Fruit fly (Drosophila melanogaster) whole organism, embryonic: ENCODE data around the gene melt.

ENCODE experiments used
- Abd-B ChIP-seq: fragments of 200-800 bp; sonication (Bioruptor generic); optimal IDR thresholded peaks from 2 replicates; lab custom pipeline; 2018; ENCODE audit warnings: missing biosample characterization, mild to moderate bottlenecking, missing genetic modification characterization, moderate library complexity
- C15 ChIP-seq: fragments of 200-800 bp; sonication (Bioruptor generic); IDR thresholded peaks from 3 replicates; pipeline ENCODE4 v1.3.6; 2022; ENCODE audit warnings: missing biosample characterization, missing genetic modification characterization
- CG10267 ChIP-seq: fragments of 200-800 bp; sonication (Bioruptor generic); optimal IDR thresholded peaks from 2 replicates; lab custom pipeline; 2018; ENCODE audit warnings: missing biosample characterization, mild to moderate bottlenecking, missing genetic modification characterization, moderate library complexity
- CG12744 ChIP-seq: fragments of 200-800 bp; sonication (Bioruptor generic); optimal IDR thresholded peaks from 2 replicates; lab custom pipeline; 2016; ENCODE audit warnings: missing biosample characterization, missing genetic modification characterization
- CG14710 ChIP-seq: fragments of 200-800 bp; sonication (Bioruptor generic); optimal IDR thresholded peaks from 3 replicates; lab custom pipeline; 2019; ENCODE audit warnings: missing biosample characterization, mild to moderate bottlenecking, missing genetic modification characterization, moderate library complexity
- CG16813 ChIP-seq: fragments of 200-800 bp; sonication (Bioruptor generic); IDR thresholded peaks from 3 replicates; pipeline ENCODE4 v1.3.6; 2022; ENCODE audit warnings: missing biosample characterization, missing genetic modification characterization; ENCODE audit not compliant: partially characterized antibody
- CG17328 ChIP-seq: fragments of 200-800 bp; sonication (Bioruptor generic); IDR thresholded peaks from 2 replicates; pipeline ENCODE4 v1.3.6; 2022; ENCODE audit warnings: missing biosample characterization, missing genetic modification characterization
- CG17612 ChIP-seq: fragments of 200-800 bp; sonication (Bioruptor generic); IDR thresholded peaks from 2 replicates; pipeline ENCODE4 v1.3.6; 2022; ENCODE audit warnings: missing biosample characterization, missing genetic modification characterization
- CG17829 ChIP-seq: fragments of 200-800 bp; optimal IDR thresholded peaks from 2 replicates; lab custom pipeline; 2019; ENCODE audit warnings: missing biosample characterization, mild to moderate bottlenecking, missing genetic modification characterization, moderate library complexity
- CG18619 ChIP-seq: fragments of 200-800 bp; sonication (Bioruptor generic); optimal IDR thresholded peaks from 3 replicates; lab custom pipeline; 2017; ENCODE audit warnings: missing biosample characterization, mild to moderate bottlenecking, missing genetic modification characterization
- CG3995 ChIP-seq: fragments of 200-800 bp; sonication (Bioruptor generic); optimal IDR thresholded peaks from 3 replicates; lab custom pipeline; 2016; ENCODE audit warnings: missing biosample characterization, missing genetic modification characterization
- CG4854 ChIP-seq: fragments of 200-800 bp; sonication (Bioruptor generic); optimal IDR thresholded peaks from 2 replicates; lab custom pipeline; 2016; ENCODE audit warnings: missing biosample characterization, missing genetic modification characterization, inconsistent platforms
- CG8388 ChIP-seq: fragments of 200-800 bp; sonication (Bioruptor generic); optimal IDR thresholded peaks from 2 replicates; lab custom pipeline; 2019; ENCODE audit warnings: missing biosample characterization, mild to moderate bottlenecking, missing genetic modification characterization, moderate library complexity
- CG9932 ChIP-seq: fragments of 200-800 bp; sonication (Bioruptor generic); IDR thresholded peaks from 2 replicates; pipeline ENCODE4 v1.3.6; 2022; ENCODE audit warnings: missing biosample characterization, missing genetic modification characterization
- CHES-1-like ChIP-seq: fragments of 200-800 bp; sonication (Bioruptor generic); optimal IDR thresholded peaks from 2 replicates; lab custom pipeline; 2016; ENCODE audit warnings: missing biosample characterization, missing genetic modification characterization
- Dref ChIP-seq: fragments of 200-800 bp; sonication (Bioruptor generic); IDR thresholded peaks from 2 replicates; pipeline ENCODE4 v1.3.6; 2022; ENCODE audit warnings: missing biosample characterization, missing genetic modification characterization
- E2f2 ChIP-seq: fragments of 200-800 bp; sonication (Bioruptor generic); IDR thresholded peaks from 2 replicates; pipeline ENCODE4 v1.3.6; 2022; ENCODE audit warnings: missing biosample characterization, missing genetic modification characterization
- ERR ChIP-seq: fragments of 200-800 bp; sonication (Bioruptor generic); optimal IDR thresholded peaks from 2 replicates; lab custom pipeline; 2016; ENCODE audit warnings: missing biosample characterization, missing genetic modification characterization
- Elba2 ChIP-seq: fragments of 200-800 bp; sonication (Bioruptor generic); optimal IDR thresholded peaks from 3 replicates; lab custom pipeline; 2016; ENCODE audit warnings: missing biosample characterization, missing genetic modification characterization
- Jarid2 ChIP-seq: fragments of 200-800 bp; sonication (Bioruptor generic); optimal IDR thresholded peaks from 3 replicates; lab custom pipeline; 2017; ENCODE audit warnings: mild to moderate bottlenecking, missing biosample characterization, missing genetic modification reagents, missing genetic modification characterization
- Lim3 ChIP-seq: fragments of 200-800 bp; sonication (Bioruptor generic); IDR thresholded peaks from 2 replicates; pipeline ENCODE4 v1.3.6; 2022; ENCODE audit warnings: missing biosample characterization, missing genetic modification characterization
- Lpt ChIP-seq: fragments of >200 bp; optimal IDR thresholded peaks from 2 replicates; lab custom pipeline; 2018; ENCODE audit warnings: missing biosample characterization, missing genetic modification characterization
- MESR4 ChIP-seq: fragments of 200-800 bp; sonication (Bioruptor generic); optimal IDR thresholded peaks from 2 replicates; lab custom pipeline; 2018; ENCODE audit warnings: missing biosample characterization, mild to moderate bottlenecking, missing genetic modification characterization, moderate library complexity
- NFAT ChIP-seq: fragments of 200-800 bp; sonication (Bioruptor generic); IDR thresholded peaks from 2 replicates; pipeline ENCODE4 v1.3.6; 2022; ENCODE audit warnings: missing biosample characterization, missing genetic modification characterization
- Side ChIP-seq: fragments of 200-800 bp; sonication (Bioruptor generic); optimal IDR thresholded peaks from 2 replicates; lab custom pipeline; 2016; ENCODE audit warnings: missing biosample characterization, missing genetic modification characterization
- Spps ChIP-seq: fragments of 200-800 bp; sonication (Bioruptor generic); optimal IDR thresholded peaks from 2 replicates; lab custom pipeline; 2018; ENCODE audit warnings: missing biosample characterization, mild to moderate bottlenecking, missing genetic modification characterization
- Taf1 ChIP-seq: fragments of 200-800 bp; sonication (Bioruptor generic); IDR thresholded peaks from 2 replicates; pipeline ENCODE4 v1.3.6; 2022; ENCODE audit warnings: missing biosample characterization, missing genetic modification characterization
- Trl ChIP-seq, 3 experiments: fragments of >200 bp in 2 of 3; fragments of 200-800 bp in 1 of 3; sonication (Bioruptor generic) in 1 of 3; optimal IDR thresholded peaks; 2 replicates in 1 of 3; 3 replicates in 2 of 3; lab custom pipeline; 2016 to 2017; ENCODE audit warnings: missing biosample characterization in 1 of 3, missing genetic modification characterization in 1 of 3
- Usf ChIP-seq: fragments of 200-800 bp; sonication (Bioruptor generic); optimal IDR thresholded peaks from 2 replicates; lab custom pipeline; 2017; ENCODE audit warnings: missing genotype, missing biosample characterization, missing genetic modification characterization
- ac ChIP-seq: fragments of 200-800 bp; sonication (Bioruptor generic); optimal IDR thresholded peaks from 3 replicates; lab custom pipeline; 2017; ENCODE audit warnings: missing biosample characterization, mild to moderate bottlenecking, missing genetic modification characterization
- ap ChIP-seq: fragments of 200-800 bp; sonication (Bioruptor generic); IDR thresholded peaks from 2 replicates; pipeline ENCODE4 v1.3.6; 2022; ENCODE audit warnings: missing biosample characterization, missing genetic modification characterization
- ara ChIP-seq: fragments of 200-800 bp; sonication (Bioruptor generic); IDR thresholded peaks from 2 replicates; pipeline ENCODE4 v1.3.6; 2022; ENCODE audit warnings: missing biosample characterization, missing genetic modification characterization
- bbx ChIP-seq: fragments of 200-800 bp; sonication (Bioruptor generic); IDR thresholded peaks from 2 replicates; pipeline ENCODE4 v1.3.6; 2022; ENCODE audit warnings: missing biosample characterization, missing genetic modification characterization; ENCODE audit not compliant: partially characterized antibody
- da ChIP-seq: fragments of 200-800 bp; sonication (Bioruptor generic); optimal IDR thresholded peaks from 2 replicates; lab custom pipeline; 2016; ENCODE audit warnings: missing biosample characterization, missing genetic modification characterization
- danr ChIP-seq: fragments of 200-800 bp; sonication (Bioruptor generic); IDR thresholded peaks from 2 replicates; pipeline ENCODE4 v1.3.6; 2022; ENCODE audit warnings: missing biosample characterization, missing genetic modification characterization
- dm ChIP-seq: fragments of 200-800 bp; sonication (Bioruptor generic); optimal IDR thresholded peaks from 3 replicates; lab custom pipeline; 2016; ENCODE audit warnings: missing biosample characterization, missing genetic modification characterization
- esg ChIP-seq: fragments of 200-800 bp; sonication (Bioruptor generic); conservative IDR thresholded peaks from 2 replicates; pipeline ENCODE4 v1.3.6; 2022; ENCODE audit warnings: missing biosample characterization, missing genetic modification characterization
- eyg ChIP-seq: fragments of 200-800 bp; sonication (Bioruptor generic); optimal IDR thresholded peaks from 3 replicates; lab custom pipeline; 2016; ENCODE audit warnings: missing biosample characterization, missing genetic modification characterization
- kay ChIP-seq: fragments of 200-800 bp; sonication (Bioruptor generic); optimal IDR thresholded peaks from 2 replicates; lab custom pipeline; 2016; ENCODE audit warnings: missing biosample characterization, missing genetic modification characterization
- ken ChIP-seq: fragments of 200-800 bp; sonication (Bioruptor generic); IDR thresholded peaks from 3 replicates; pipeline ENCODE4 v1.3.6; 2022; ENCODE audit warnings: missing biosample characterization, missing genetic modification characterization
- klu ChIP-seq: fragments of 200-800 bp; sonication (Bioruptor generic); IDR thresholded peaks from 2 replicates; pipeline ENCODE4 v1.3.6; 2022; ENCODE audit warnings: missing biosample characterization, missing genetic modification characterization
- lov ChIP-seq, 2 experiments: fragments of 200-800 bp in 1 of 2; fragments of >200 bp in 1 of 2; sonication (Bioruptor generic) in 1 of 2; IDR thresholded peaks in 1 of 2; optimal IDR thresholded peaks in 1 of 2; 2 replicates in 1 of 2; 3 replicates in 1 of 2; pipeline versions ENCODE4 v1.3.6 to Lab custom; 2017 to 2022; ENCODE audit warnings: missing biosample characterization in 1 of 2, missing genetic modification characterization in 1 of 2
- p53 ChIP-seq: fragments of 200-800 bp; sonication (Bioruptor generic); optimal IDR thresholded peaks from 2 replicates; lab custom pipeline; 2016; ENCODE audit warnings: missing biosample characterization, missing genetic modification characterization
- psq ChIP-seq: fragments of 200-800 bp; sonication (Bioruptor generic); optimal IDR thresholded peaks from 2 replicates; lab custom pipeline; 2017; ENCODE audit warnings: missing biosample characterization, missing genetic modification characterization
- schlank ChIP-seq: fragments of 200-800 bp; sonication (Bioruptor generic); optimal IDR thresholded peaks from 2 replicates; lab custom pipeline; 2018; ENCODE audit warnings: missing biosample characterization, mild to moderate bottlenecking, missing genetic modification characterization
- sisA ChIP-seq: fragments of 200-800 bp; sonication (Bioruptor generic); IDR thresholded peaks from 2 replicates; pipeline ENCODE4 v1.3.6; 2022; ENCODE audit warnings: missing biosample characterization, missing genetic modification characterization
- tap ChIP-seq: fragments of 200-800 bp; optimal IDR thresholded peaks from 3 replicates; lab custom pipeline; 2019; ENCODE audit warnings: missing biosample characterization, mild to moderate bottlenecking, missing genetic modification characterization, moderate library complexity
- vvl ChIP-seq: fragments of 200-800 bp; sonication (Bioruptor generic); IDR thresholded peaks from 2 replicates; pipeline ENCODE4 v1.3.6; 2022; ENCODE audit warnings: missing biosample characterization, missing genetic modification characterization
- yki ChIP-seq: fragments of >200 bp; optimal IDR thresholded peaks from 3 replicates; lab custom pipeline; 2018

Gene melt

dm6 chr3L:7151521-7152465 is 17.5 kb downstream of the melt start (continued):
- TF ChIP-seq schlank (tag; lab: Kevin White, UChicago) (no peak), kay (GFP tag; lab: Kevin White, UChicago) (no peak), NFAT (GFP tag; lab: Robert Waterston, UW) (no peak), CG10267 (peak; percentile 51), klu (GFP tag; lab: Robert Waterston, UW) (no peak), lov (optimal IDR thresholded peaks at IDR 0.05; lab: Kevin White, UChicago) (no peak), lov (GFP tag; IDR thresholded peaks at IDR 0.05; lab: Robert Waterston, UW) (peak; percentile 80), MESR4 (GFP tag; lab: Kevin White, UChicago) (no peak), bbx (GFP tag; lab: Robert Waterston, UW) (0 out of 2 replicates have a peak, but pooled peaks have one; percentile 7), esg (GFP tag; lab: Robert Waterston, UW) (peak; percentile 39; the same call in 1 of the 2 replicates), ac (GFP tag; lab: Kevin White, UChicago) (no peak), CG14710 (tag; lab: Kevin White, UChicago) (peak; percentile 72), Taf1 (GFP tag; lab: Robert Waterston, UW) (no peak), Dref (GFP tag; lab: Robert Waterston, UW) (no peak), CG3995 (GFP tag; lab: Kevin White, UChicago) (no peak), vvl (GFP tag; lab: Robert Waterston, UW) (peak; percentile 89), p53 (no peak), CHES-1-like (GFP tag; lab: Kevin White, UChicago) (no peak), ara (GFP tag; lab: Robert Waterston, UW) (peak; percentile 85), CG18619 (GFP tag; lab: Kevin White, UChicago) (no peak), ap (peak; percentile 32; the same call in 1 of the 2 replicates), CG8388 (peak; percentile 57), Lpt (no peak), sisA (GFP tag; lab: Robert Waterston, UW) (peak; percentile 73), Lim3 (GFP tag; lab: Robert Waterston, UW) (no peak), tap (tag; lab: Kevin White, UChicago) (peak; percentile 23), CG17829 (tag; lab: Kevin White, UChicago) (peak; percentile 67), yki (lab: Kevin White, UChicago) (no peak), Spps (tag; lab: Kevin White, UChicago) (peak; percentile 65), E2f2 (GFP tag; lab: Robert Waterston, UW) (no peak; the same call in 1 of the 2 replicates), psq (no peak), Abd-B (GFP tag; lab: Kevin White, UChicago) (peak; percentile 38), CG17328 (GFP tag; lab: Robert Waterston, UW) (peak; percentile 85), Trl (optimal IDR thresholded peaks at IDR 0.05; lab: Kevin White, UChicago) (no peak), Trl (GFP tag; optimal IDR thresholded peaks at IDR 0.05; lab: Kevin White, UChicago) (no peak), C15 (no peak), dm (GFP tag; lab: Kevin White, UChicago) (no peak), CG9932 (GFP tag; lab: Robert Waterston, UW) (no peak), Usf (GFP tag; lab: Kevin White, UChicago) (no peak), CG17612 (GFP tag; lab: Robert Waterston, UW) (no peak), ken (GFP tag; lab: Robert Waterston, UW) (peak; percentile 75; the same call in 2 of the 3 replicates), CG12744 (GFP tag; lab: Kevin White, UChicago) (no peak), eyg (GFP tag; lab: Kevin White, UChicago) (no peak), danr (GFP tag; lab: Robert Waterston, UW) (no peak; the same call in 1 of the 2 replicates), Side (GFP tag; lab: Kevin White, UChicago) (no peak), Jarid2 (GFP tag; lab: Kevin White, UChicago) (no peak), ERR (no peak), CG16813 (no peak), da (GFP tag; lab: Kevin White, UChicago) (no peak), CG4854 (GFP tag; lab: Kevin White, UChicago) (no peak), Elba2 (GFP tag; lab: Kevin White, UChicago) (no peak)
